Worm (Caenorhabditis elegans) whole organism, mixed stage, embryonic: Measurements from ENCODE around the gene igcm-2.

Experiments used
- M03D4.4 ChIP-seq: sonication (generic microtip); optimal IDR thresholded peaks from 2 replicates; lab custom pipeline; 2017; ENCODE audit warnings: mild to moderate bottlenecking, missing genetic modification characterization, missing compliant biosample characterization
- bed-3 ChIP-seq: fragments of 200-800 bp; sonication (Bioruptor generic); optimal IDR thresholded peaks from 3 replicates; lab custom pipeline; 2018; ENCODE audit warnings: mild to moderate bottlenecking, missing genetic modification characterization, moderate library complexity, missing compliant biosample characterization
- blmp-1 ChIP-seq: fragments of 150-350 bp; optimal IDR thresholded peaks from 2 replicates; lab custom pipeline; 2014; ENCODE audit warnings: missing biosample characterization, missing genetic modification characterization
- ceh-39 ChIP-seq: fragments of 150-350 bp; optimal IDR thresholded peaks from 2 replicates; lab custom pipeline; 2014; ENCODE audit warnings: missing biosample characterization, missing genetic modification characterization
- ceh-43 ChIP-seq: fragments of 200-800 bp; sonication (Bioruptor generic); optimal IDR thresholded peaks from 2 replicates; lab custom pipeline; 2018; ENCODE audit warnings: mild to moderate bottlenecking, missing genetic modification characterization, moderate library complexity, missing compliant biosample characterization
- ceh-83 ChIP-seq: fragments of 200-800 bp; sonication (Bioruptor generic); optimal IDR thresholded peaks from 2 replicates; lab custom pipeline; 2018; ENCODE audit warnings: mild to moderate bottlenecking, missing genetic modification characterization, missing compliant biosample characterization
- ces-1 ChIP-seq: fragments of 150-350 bp; optimal IDR thresholded peaks from 2 replicates; lab custom pipeline; 2014; ENCODE audit warnings: missing biosample characterization, missing genetic modification reagents, missing genetic modification characterization
- cnd-1 ChIP-seq: fragments of 200-800 bp; sonication (Bioruptor generic); optimal IDR thresholded peaks from 2 replicates; lab custom pipeline; 2018; ENCODE audit warnings: mild to moderate bottlenecking, missing genetic modification characterization, missing compliant biosample characterization
- drap-1 ChIP-seq: fragments of 200-800 bp; sonication (Bioruptor generic); optimal IDR thresholded peaks from 3 replicates; lab custom pipeline; 2018; ENCODE audit warnings: mild to moderate bottlenecking, missing genetic modification characterization, missing compliant biosample characterization
- elt-1 ChIP-seq: sonication (generic microtip); optimal IDR thresholded peaks from 2 replicates; lab custom pipeline; 2017; ENCODE audit warnings: missing genetic modification characterization, mild to moderate bottlenecking, missing compliant biosample characterization, antibody characterized with exemption, moderate library complexity, borderline replicate concordance; ENCODE audit not compliant: insufficient read depth
- elt-3 ChIP-seq: fragments of 150-350 bp; optimal IDR thresholded peaks from 2 replicates; lab custom pipeline; 2014; ENCODE audit warnings: missing biosample characterization, missing genetic modification characterization
- flh-1 ChIP-seq: fragments of 200-800 bp; sonication (Bioruptor generic); optimal IDR thresholded peaks from 2 replicates; lab custom pipeline; 2018; ENCODE audit warnings: mild to moderate bottlenecking, missing genetic modification characterization, moderate library complexity, missing compliant biosample characterization
- ham-2 ChIP-seq: fragments of 200-800 bp; sonication (Bioruptor generic); optimal IDR thresholded peaks from 2 replicates; lab custom pipeline; 2018; ENCODE audit warnings: mild to moderate bottlenecking, missing genetic modification characterization, missing compliant biosample characterization
- hlh-1 ChIP-seq: fragments of 150-350 bp; optimal IDR thresholded peaks from 2 replicates; lab custom pipeline; 2014; ENCODE audit warnings: missing biosample characterization, missing genetic modification reagents, missing genetic modification characterization
- lin-13 ChIP-seq: fragments of 150-350 bp; optimal IDR thresholded peaks from 2 replicates; lab custom pipeline; 2014; ENCODE audit warnings: missing biosample characterization, missing genetic modification characterization
- lin-32 ChIP-seq: fragments of 200-800 bp; sonication (Bioruptor generic); optimal IDR thresholded peaks from 2 replicates; lab custom pipeline; 2018; ENCODE audit warnings: mild to moderate bottlenecking, missing genetic modification characterization, missing compliant biosample characterization
- lsy-2 ChIP-seq: fragments of 150-350 bp; optimal IDR thresholded peaks from 2 replicates; lab custom pipeline; 2014; ENCODE audit warnings: missing biosample characterization, missing genetic modification characterization
- mab-5 ChIP-seq: fragments of 150-350 bp; optimal IDR thresholded peaks from 2 replicates; lab custom pipeline; 2014; ENCODE audit warnings: missing biosample characterization, missing genetic modification characterization
- mep-1 ChIP-seq: fragments of 150-350 bp; optimal IDR thresholded peaks from 2 replicates; lab custom pipeline; 2017; ENCODE audit warnings: missing biosample characterization, missing genetic modification reagents, missing genetic modification characterization, inconsistent platforms
- mls-2 ChIP-seq: sonication (generic microtip); optimal IDR thresholded peaks from 2 replicates; lab custom pipeline; 2016; ENCODE audit warnings: mild to moderate bottlenecking, missing genetic modification characterization, moderate library complexity, missing compliant biosample characterization
- nhr-12 ChIP-seq: fragments of 150-350 bp; optimal IDR thresholded peaks from 2 replicates; lab custom pipeline; 2014; ENCODE audit warnings: missing biosample characterization, missing genetic modification characterization
- nhr-2 ChIP-seq: fragments of 150-350 bp; optimal IDR thresholded peaks from 2 replicates; lab custom pipeline; 2014; ENCODE audit warnings: missing biosample characterization, missing genetic modification characterization
- nhr-237 ChIP-seq: fragments of 150-350 bp; optimal IDR thresholded peaks from 2 replicates; lab custom pipeline; 2014; ENCODE audit warnings: missing biosample characterization, missing genetic modification characterization
- nhr-28 ChIP-seq: fragments of 150-350 bp; optimal IDR thresholded peaks from 2 replicates; lab custom pipeline; 2014; ENCODE audit warnings: missing biosample characterization, missing genetic modification characterization
- nhr-76 ChIP-seq: sonication (generic microtip); optimal IDR thresholded peaks from 2 replicates; lab custom pipeline; 2017; ENCODE audit warnings: missing biosample characterization, missing genetic modification characterization
- pha-4 ChIP-seq: fragments of 150-350 bp; optimal IDR thresholded peaks from 2 replicates; lab custom pipeline; 2018; ENCODE audit warnings: missing biosample characterization, missing genetic modification reagents, missing genetic modification characterization
- sem-2 ChIP-seq: fragments of 200-800 bp; sonication (Bioruptor generic); optimal IDR thresholded peaks from 2 replicates; lab custom pipeline; 2018; ENCODE audit warnings: mild to moderate bottlenecking, missing genetic modification characterization, missing compliant biosample characterization
- snpc-4 ChIP-seq: fragments of 150-350 bp; optimal IDR thresholded peaks from 2 replicates; lab custom pipeline; 2014; ENCODE audit warnings: missing biosample characterization, missing genetic modification characterization
- sptf-1 ChIP-seq: sonication (generic microtip); optimal IDR thresholded peaks from 2 replicates; lab custom pipeline; 2017; ENCODE audit warnings: mild to moderate bottlenecking, missing genetic modification characterization, moderate library complexity, missing compliant biosample characterization
- tbx-8 ChIP-seq: fragments of 200-800 bp; sonication (Bioruptor generic); optimal IDR thresholded peaks from 2 replicates; lab custom pipeline; 2018; ENCODE audit warnings: mild to moderate bottlenecking, missing genetic modification characterization, moderate library complexity, missing compliant biosample characterization
- unc-120 ChIP-seq: sonication (generic microtip); optimal IDR thresholded peaks from 2 replicates; lab custom pipeline; 2017; ENCODE audit warnings: missing genetic modification characterization, missing compliant biosample characterization; ENCODE audit not compliant: poor library complexity, severe bottlenecking
- unc-39 ChIP-seq: fragments of 150-350 bp; optimal IDR thresholded peaks from 2 replicates; lab custom pipeline; 2014; ENCODE audit warnings: missing biosample characterization, missing genetic modification characterization
- unc-62 ChIP-seq: fragments of 150-350 bp; optimal IDR thresholded peaks from 2 replicates; lab custom pipeline; 2014; ENCODE audit warnings: missing biosample characterization, missing genetic modification reagents, missing genetic modification characterization
- zip-8 ChIP-seq: fragments of 150-350 bp; optimal IDR thresholded peaks from 2 replicates; lab custom pipeline; 2014; ENCODE audit warnings: missing biosample characterization, missing genetic modification characterization
- ztf-11 ChIP-seq: fragments of 150-350 bp; optimal IDR thresholded peaks from 2 replicates; lab custom pipeline; 2014; ENCODE audit warnings: missing biosample characterization, missing genetic modification characterization

The igcm-2 gene

DNA sequence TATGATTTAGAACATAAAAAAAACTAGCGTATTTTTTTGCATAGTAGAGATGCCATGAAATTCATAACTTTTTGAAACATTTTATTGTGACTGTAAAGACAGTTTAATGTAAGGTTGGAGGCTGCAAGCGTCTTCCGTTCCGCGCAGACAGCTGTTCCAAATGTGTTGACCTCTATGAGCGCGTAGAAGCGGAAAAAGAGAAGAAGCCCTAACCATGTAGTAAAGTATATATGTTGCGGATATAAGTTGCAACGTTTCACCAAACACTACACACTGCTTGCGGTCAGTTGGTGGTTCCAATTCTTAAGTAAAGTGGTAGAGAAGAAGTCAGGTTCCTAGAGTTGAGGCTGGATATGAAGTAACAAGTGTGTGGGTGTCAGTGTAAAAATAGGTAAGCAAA, 2.8 kb downstream of the igcm-2 start:
- no peak for TF ChIP-seq nhr-237 (tag; lab: Kevin White, UChicago)
- TF ChIP-seq nhr-76, result no peak
- TF ChIP-seq zip-8 (tag; lab: Kevin White, UChicago), result no peak
- TF ChIP-seq hlh-1 (tag; lab: Kevin White, UChicago), result peak; percentile 99
- TF ChIP-seq, all 35 proteins: peak for 1

DNA sequence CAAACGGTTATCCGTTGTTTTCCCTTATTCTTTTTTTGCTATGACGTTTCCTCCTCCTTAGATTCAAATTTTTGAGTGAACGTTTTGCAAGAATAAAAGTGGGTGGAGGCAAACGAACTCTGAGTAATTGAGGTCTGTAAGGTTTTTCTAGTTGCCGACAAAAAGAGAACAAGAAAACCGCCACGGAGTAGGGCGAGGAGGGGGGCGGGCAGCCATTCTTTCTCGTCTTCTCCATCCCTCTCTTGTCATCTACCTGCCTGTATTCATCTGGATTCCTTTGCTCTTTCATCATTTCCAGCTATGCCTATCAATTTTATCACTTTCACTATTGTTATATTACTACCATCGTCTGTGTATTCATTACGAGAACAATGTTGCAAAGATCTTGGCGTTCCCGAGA, 6.2 kb downstream of the igcm-2 start, which contains the start of gene igdb-3:
igdb-3 (plus strand) TSS at position 301 of the 400 bp plus-strand sequence.
- no peak for TF ChIP-seq nhr-237 (tag; lab: Kevin White, UChicago)
- no peak for TF ChIP-seq ceh-83 (GFP tag; lab: Kevin White, UChicago)
- no peak for TF ChIP-seq drap-1 (GFP tag; lab: Kevin White, UChicago)
- TF ChIP-seq sem-2 (GFP tag; lab: Kevin White, UChicago), result no peak
- TF ChIP-seq bed-3, result no peak
- no peak for TF ChIP-seq lsy-2
- no peak for TF ChIP-seq flh-1 (GFP tag; lab: Kevin White, UChicago)
- TF ChIP-seq tbx-8 (GFP tag; lab: Kevin White, UChicago), result no peak

- TF ChIP-seq ceh-39 (no peak), nhr-12 (tag; lab: Kevin White, UChicago) (no peak), blmp-1 (tag; lab: Kevin White, UChicago) (no peak), flh-1 (GFP tag; lab: Kevin White, UChicago) (no peak), M03D4.4 (no peak), elt-1 (tag; lab: Kevin White, UChicago) (peak; percentile 90), mep-1 (tag; lab: Kevin White, UChicago) (no peak), sptf-1 (tag; lab: Kevin White, UChicago) (no peak)
- TF ChIP-seq, all 35 proteins: peak for 1
Measured at ce11 chrX:6384537-6384936, 6.9 kb downstream of the igcm-2 start.

DNA sequence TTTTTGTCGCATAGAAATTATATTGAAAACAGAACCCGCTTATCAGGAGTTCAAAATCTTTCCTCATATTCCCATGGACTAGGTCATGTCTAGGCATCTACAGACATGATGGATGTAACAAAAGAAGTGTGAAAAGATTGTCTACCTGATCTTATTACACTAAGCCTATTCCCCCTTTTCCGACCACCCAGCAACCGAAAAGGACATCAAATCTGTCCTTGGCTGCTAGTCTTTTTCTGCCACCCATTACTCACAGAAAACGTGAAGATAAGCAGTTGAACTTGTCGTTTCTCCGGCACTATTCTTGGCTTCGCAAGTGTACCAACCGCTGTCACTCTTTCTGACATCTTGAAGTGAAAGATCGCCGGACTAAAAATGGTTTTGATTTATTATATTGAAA, 8.5 kb downstream of the igcm-2 start:
- no peak for TF ChIP-seq mep-1 (tag; lab: Kevin White, UChicago)
- peak; percentile 24 for TF ChIP-seq elt-1 (tag; lab: Kevin White, UChicago)
- TF ChIP-seq bed-3, result no peak
- TF ChIP-seq ham-2 (GFP tag; lab: Kevin White, UChicago), result peak; percentile 19
- TF ChIP-seq zip-8 (tag; lab: Kevin White, UChicago), result no peak
- TF ChIP-seq nhr-76, result no peak
- no peak for TF ChIP-seq nhr-12 (tag; lab: Kevin White, UChicago)

DNA sequence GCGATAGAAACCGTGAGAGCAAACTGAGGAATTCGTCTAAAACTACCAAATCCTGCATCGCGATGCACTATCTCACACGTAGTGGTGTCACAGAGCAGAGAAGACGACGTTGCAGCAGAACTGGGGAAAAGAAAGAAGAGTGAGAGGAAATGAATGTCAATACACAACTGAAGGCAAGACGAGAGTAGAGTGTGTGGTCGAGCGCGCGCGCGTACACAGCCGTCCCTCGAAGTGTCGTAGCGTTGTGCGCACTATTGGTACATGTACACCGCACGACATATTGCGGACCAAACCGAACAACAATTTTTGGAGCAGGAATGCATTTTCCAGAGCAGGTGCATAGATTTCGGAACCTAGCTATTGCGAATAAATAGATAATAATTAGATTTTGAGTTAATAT, 13.0 kb downstream of the igcm-2 start:
- no peak for TF ChIP-seq elt-3 (tag; lab: Kevin White, UChicago)
- no peak for TF ChIP-seq unc-39 (tag; lab: Kevin White, UChicago)
- TF ChIP-seq pha-4 (tag; lab: Kevin White, UChicago), result peak; percentile 91
- no peak for TF ChIP-seq nhr-2 (tag; lab: Kevin White, UChicago)
- TF ChIP-seq nhr-76, result no peak
- no peak for TF ChIP-seq ceh-39
- TF ChIP-seq unc-120 (tag; lab: Kevin White, UChicago), result peak; percentile 36
- TF ChIP-seq cnd-1, result peak; percentile 15
- no peak for TF ChIP-seq unc-62 (GFP tag; lab: Kevin White, UChicago)
- TF ChIP-seq nhr-237 (tag; lab: Kevin White, UChicago), result peak; percentile 44
- no peak for TF ChIP-seq ceh-43 (GFP tag; lab: Kevin White, UChicago)
- no peak for TF ChIP-seq bed-3
- peak; percentile 44 for TF ChIP-seq ces-1 (GFP tag; lab: Kevin White, UChicago)
- TF ChIP-seq ham-2 (GFP tag; lab: Kevin White, UChicago), result peak; percentile 47
- no peak for TF ChIP-seq sem-2 (GFP tag; lab: Kevin White, UChicago)
- TF ChIP-seq hlh-1 (tag; lab: Kevin White, UChicago), result peak; percentile 56
- TF ChIP-seq M03D4.4, result no peak
- no peak for TF ChIP-seq elt-1 (tag; lab: Kevin White, UChicago)
- peak; percentile 71 for TF ChIP-seq lin-13
- no peak for TF ChIP-seq nhr-12 (tag; lab: Kevin White, UChicago)
- peak; percentile 62 for TF ChIP-seq mep-1 (tag; lab: Kevin White, UChicago)
- peak; percentile 65 for TF ChIP-seq drap-1 (GFP tag; lab: Kevin White, UChicago)
- TF ChIP-seq zip-8 (tag; lab: Kevin White, UChicago), result no peak
- no peak for TF ChIP-seq ceh-83 (GFP tag; lab: Kevin White, UChicago)
- TF ChIP-seq sptf-1 (tag; lab: Kevin White, UChicago), result peak; percentile 54
- peak; percentile 20 for TF ChIP-seq ztf-11
- TF ChIP-seq lin-32, result no peak
- no peak for TF ChIP-seq mab-5
- no peak for TF ChIP-seq nhr-28 (tag; lab: Kevin White, UChicago)
- TF ChIP-seq tbx-8 (GFP tag; lab: Kevin White, UChicago), result no peak
- no peak for TF ChIP-seq blmp-1 (tag; lab: Kevin White, UChicago)
- peak; percentile 11 for TF ChIP-seq lsy-2
- no peak for TF ChIP-seq snpc-4 (tag; lab: Kevin White, UChicago)
- peak; percentile 56 for TF ChIP-seq mls-2 (tag; lab: Kevin White, UChicago)
- TF ChIP-seq flh-1 (GFP tag; lab: Kevin White, UChicago), result no peak
